Fruit fly (Drosophila melanogaster) whole organism, wandering third instar larva: Measurements from ENCODE around the gene CG10959.
A peak's percentile ranks its signal among the peaks of the same experiment; 100 is the strongest.

Source experiments
- CG32264 ChIP-seq: fragments of 200-800 bp; sonication (Bioruptor generic); optimal IDR thresholded peaks from 2 replicates; lab custom pipeline; 2016; ENCODE audit warnings: missing biosample characterization, missing genetic modification characterization
- Dif ChIP-seq: fragments of 200-275, 200-300 bp; sonication (Bioruptor generic); optimal IDR thresholded peaks from 2 replicates; lab custom pipeline; 2018; ENCODE audit warnings: missing biosample characterization, missing genetic modification characterization; ENCODE audit not compliant: partially characterized antibody
- Hr78 ChIP-seq: fragments of >200 bp; optimal IDR thresholded peaks from 2 replicates; lab custom pipeline; 2017; ENCODE audit warnings: missing biosample characterization, missing genetic modification characterization
- Rel ChIP-seq, 2 experiments: fragments of 200-800 bp; sonication (Bioruptor generic) in 1 of 2; optimal IDR thresholded peaks; 2 replicates in 1 of 2; 3 replicates in 1 of 2; lab custom pipeline; 2016 to 2019; ENCODE audit warnings: mild to moderate bottlenecking in 2 of 2, missing biosample characterization in 2 of 2, missing genetic modification characterization in 2 of 2, moderate library complexity in 1 of 2
- brk ChIP-seq: fragments of 200-800 bp; sonication (Bioruptor generic); optimal IDR thresholded peaks from 2 replicates; lab custom pipeline; 2016; ENCODE audit warnings: missing biosample characterization, mild to moderate bottlenecking, missing genetic modification characterization
- dmrt93B ChIP-seq: fragments of 200-800 bp; sonication (Bioruptor generic); optimal IDR thresholded peaks from 2 replicates; lab custom pipeline; 2018; ENCODE audit warnings: missing biosample characterization, mild to moderate bottlenecking, missing genetic modification characterization
- ey ChIP-seq: fragments of 200-800 bp; sonication (Bioruptor generic); optimal IDR thresholded peaks from 2 replicates; lab custom pipeline; 2016; ENCODE audit warnings: missing biosample characterization, missing genetic modification characterization
- fru ChIP-seq: fragments of 200-800 bp; sonication (Bioruptor generic); optimal IDR thresholded peaks from 3 replicates; lab custom pipeline; 2016; ENCODE audit warnings: missing biosample characterization, mild to moderate bottlenecking, missing genetic modification characterization
- pan ChIP-seq: fragments of >200 bp; optimal IDR thresholded peaks from 2 replicates; lab custom pipeline; 2017
- woc ChIP-seq: sonication (Bioruptor generic); optimal IDR thresholded peaks from 2 replicates; lab custom pipeline; 2016; ENCODE audit warnings: missing biosample characterization, mild to moderate bottlenecking, missing genetic modification characterization

DNA sequence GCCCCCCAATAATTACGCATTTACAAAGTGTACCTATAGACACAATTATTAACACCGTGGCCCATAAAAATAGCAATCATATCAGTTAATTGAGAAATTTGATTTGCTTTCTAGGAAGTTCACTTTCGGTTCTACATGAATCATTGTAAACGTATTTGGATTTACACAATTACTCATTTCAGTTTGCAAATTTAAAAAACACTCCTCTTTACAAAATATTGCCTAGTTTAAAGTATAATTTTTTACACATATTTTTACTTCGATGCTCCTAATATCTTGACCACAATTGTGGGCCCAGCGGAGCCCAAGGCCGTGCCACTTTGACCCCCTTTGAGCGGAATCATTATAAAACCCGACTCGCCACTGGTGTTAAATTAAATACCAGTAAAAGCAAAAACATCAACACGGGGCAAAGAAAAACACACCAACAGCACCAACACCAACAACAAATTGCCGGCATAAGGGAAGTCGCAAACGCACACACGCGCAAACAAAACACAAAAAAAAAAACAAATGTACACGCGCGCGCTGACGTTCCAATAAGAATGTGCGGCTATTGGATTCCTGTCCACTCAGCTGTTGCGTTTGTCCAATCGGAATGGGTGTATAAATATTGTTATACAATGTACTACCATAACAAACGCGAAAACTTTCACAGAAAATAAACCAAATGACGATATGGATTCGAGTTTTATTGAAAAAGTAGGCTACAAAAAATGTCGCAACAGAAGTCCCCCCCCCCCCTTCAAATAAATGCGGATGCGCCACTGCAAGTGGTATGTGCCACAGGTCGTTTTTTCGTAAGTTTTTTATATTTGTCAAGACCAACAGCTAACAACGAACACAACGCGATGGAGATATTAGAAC, 33.9 kb upstream of the CG10959 start:
- no peak for TF ChIP-seq dmrt93B (GFP tag; lab: Kevin White, UChicago)
- TF ChIP-seq Dif (GFP tag; lab: Kevin White, UChicago) = no peak
- TF ChIP-seq woc (GFP tag; lab: Kevin White, UChicago) = peak; percentile 25
- no peak for TF ChIP-seq pan (lab: Kevin White, UChicago)
- no peak for TF ChIP-seq CG32264 (GFP tag; lab: Kevin White, UChicago)
- no peak for TF ChIP-seq brk
- TF ChIP-seq fru = no peak
- no peak for TF ChIP-seq Hr78 (GFP tag; lab: Kevin White, UChicago)
- no peak for TF ChIP-seq Rel (GFP tag; optimal IDR thresholded peaks at IDR 0.05; lab: Kevin White, UChicago)
- no peak for TF ChIP-seq Rel (tag; optimal IDR thresholded peaks at IDR 0.05; lab: Kevin White, UChicago)
- TF ChIP-seq ey (GFP tag; lab: Kevin White, UChicago) = no peak
